Worm (Caenorhabditis elegans): Measurements from ENCODE around the gene sre-6.
A peak's percentile ranks its signal among the peaks of the same experiment; 100 is the strongest.

Gene sre-6

ce11 chrV:10711829-10712607 is 50.6 kb downstream of the sre-6 start:
- TF ChIP-seq ama-1 (optimal IDR thresholded peaks at IDR 0.05) (peak; percentile 53), hnd-1 (tag; optimal IDR thresholded peaks at IDR 0.05) (no peak)

- no peak for TF ChIP-seq ceh-36 (tag; optimal IDR thresholded peaks at IDR 0.05)
- no peak for TF ChIP-seq pes-1 (GFP tag; IDR thresholded peaks at IDR 0.05)
- no peak for TF ChIP-seq F13C5.2 (tag; optimal IDR thresholded peaks at IDR 0.05)
- TF ChIP-seq ama-1 (optimal IDR thresholded peaks at IDR 0.05): no peak
- TF ChIP-seq tra-4 (tag; optimal IDR thresholded peaks at IDR 0.05): no peak
- no peak for TF ChIP-seq scrt-1 (GFP tag; IDR thresholded peaks at IDR 0.05)
- no peak for TF ChIP-seq sea-1 (GFP tag; conservative IDR thresholded peaks at IDR 0.05)
- no peak for TF ChIP-seq tbx-37 (GFP tag; conservative IDR thresholded peaks at IDR 0.05)
- no peak for TF ChIP-seq ceh-13 (GFP tag; optimal IDR thresholded peaks at IDR 0.05)
- no peak for TF ChIP-seq B0310.2 (tag; optimal IDR thresholded peaks at IDR 0.05)
- TF ChIP-seq hmg-4 (GFP tag; optimal IDR thresholded peaks at IDR 0.05): no peak
- TF ChIP-seq tbx-11 (GFP tag; IDR thresholded peaks at IDR 0.05): no peak
These were observed 51.6 kb downstream of the sre-6 start for ce11 chrV:10711004-10711403.

All from whole organism, early embryonic.